Worm (Caenorhabditis elegans) whole organism, midembryonic: ENCODE data around the gene gtbp-1.

Source experiments
- T22C8.4 ChIP-seq: fragments of 200-800 bp; sonication (Bioruptor generic); IDR thresholded peaks from 2 replicates; pipeline ENCODE4 v1.3.6; 2022; ENCODE audit warnings: missing genetic modification characterization, missing compliant biosample characterization
- cog-1 ChIP-seq: sonication (generic microtip); optimal IDR thresholded peaks from 2 replicates; lab custom pipeline; 2016; ENCODE audit warnings: missing genetic modification characterization, missing compliant biosample characterization
- flt-1 ChIP-seq: fragments of 200-800 bp; sonication (Bioruptor generic); IDR thresholded peaks from 2 replicates; pipeline ENCODE4 v1.3.6; 2022; ENCODE audit warnings: missing genetic modification characterization, missing compliant biosample characterization
- klf-2 ChIP-seq: fragments of 200-800 bp; sonication (Bioruptor generic); conservative IDR thresholded peaks from 2 replicates; pipeline ENCODE4 v1.3.6; 2022; ENCODE audit warnings: missing genetic modification reagents, missing genetic modification characterization, missing compliant biosample characterization
- med-1 ChIP-seq: sonication (generic microtip); optimal IDR thresholded peaks from 2 replicates; lab custom pipeline; 2017; ENCODE audit warnings: missing genetic modification characterization, mild to moderate bottlenecking, missing compliant biosample characterization, antibody characterized with exemption, missing genetic modification reagents; ENCODE audit not compliant: insufficient read depth
- ref-1 ChIP-seq: fragments of 200-800 bp; sonication (Bioruptor generic); conservative IDR thresholded peaks from 2 replicates; pipeline ENCODE4 v1.3.6; 2022; ENCODE audit warnings: missing genetic modification reagents, missing genetic modification characterization, missing compliant biosample characterization
- tab-1 ChIP-seq: fragments of 200-800 bp; sonication (Bioruptor generic); IDR thresholded peaks from 2 replicates; pipeline ENCODE4 v1.3.6; 2022; ENCODE audit warnings: missing genetic modification characterization, missing compliant biosample characterization
- ztf-23 ChIP-seq: fragments of 200-800 bp; sonication (Bioruptor generic); IDR thresholded peaks from 2 replicates; pipeline ENCODE4 v1.3.6; 2022; ENCODE audit warnings: missing genetic modification reagents, missing genetic modification characterization, missing compliant biosample characterization
- ztf-29 ChIP-seq: fragments of 200-800 bp; sonication (Bioruptor generic); IDR thresholded peaks from 2 replicates; pipeline ENCODE4 v1.3.6; 2022; ENCODE audit warnings: missing genetic modification reagents, missing genetic modification characterization, missing compliant biosample characterization

gtbp-1 gene

ce11 chrIV:10157034-10157433 lies 28.3 kb upstream of the gtbp-1 start:
- no peak for TF ChIP-seq med-1 (GFP tag; lab: Kevin White, UChicago)
- no peak for TF ChIP-seq ref-1
- no peak for TF ChIP-seq cog-1
- TF ChIP-seq klf-2, result no peak
- no peak for TF ChIP-seq T22C8.4 (GFP tag; lab: Robert Waterston, UW)
- TF ChIP-seq ztf-23 (GFP tag; lab: Robert Waterston, UW), result no peak
- no peak for TF ChIP-seq ztf-29
- TF ChIP-seq flt-1 (GFP tag; lab: Robert Waterston, UW), result no peak
- TF ChIP-seq tab-1 (GFP tag; lab: Robert Waterston, UW), result no peak

- no peak for TF ChIP-seq cog-1
These were observed 26.7 kb upstream of the gtbp-1 start, which contains the start of gene ttr-54 for ce11 chrIV:10155475-10155874. Gene ttr-54, plus strand, starts transcription at chrIV:10155775.

DNA sequence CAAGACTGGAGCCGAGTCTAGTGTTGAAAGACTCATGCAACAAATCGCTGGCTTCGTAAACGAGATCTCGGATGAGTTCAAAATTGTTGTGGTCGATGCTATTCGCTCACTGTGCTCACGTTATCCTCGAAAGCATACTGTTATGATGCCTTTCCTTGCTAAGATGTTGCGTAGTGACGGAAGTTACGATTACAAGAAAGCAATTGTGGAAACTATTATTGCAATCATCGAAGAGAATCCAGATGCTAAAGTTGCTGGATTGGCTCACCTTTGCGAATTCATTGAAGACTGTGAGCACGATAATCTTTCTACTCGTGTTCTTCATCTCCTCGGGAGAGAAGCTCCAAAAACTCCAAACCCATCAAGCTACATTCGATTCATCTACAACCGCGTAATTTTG lies 24.7 kb upstream of the gtbp-1 start:
- TF ChIP-seq med-1 (GFP tag; lab: Kevin White, UChicago) (no peak), cog-1 (no peak), ztf-23 (GFP tag; lab: Robert Waterston, UW) (no peak), ztf-29 (no peak), tab-1 (GFP tag; lab: Robert Waterston, UW) (no peak), T22C8.4 (GFP tag; lab: Robert Waterston, UW) (no peak), klf-2 (no peak), flt-1 (GFP tag; lab: Robert Waterston, UW) (no peak), ref-1 (no peak)

ce11 chrIV:10151439-10151997 lies 22.8 kb upstream of the gtbp-1 start, which contains the start of gene copg-1:
Gene copg-1, plus strand, starts transcription at chrIV:10151947.
- no peak for TF ChIP-seq tab-1 (GFP tag; lab: Robert Waterston, UW)
- TF ChIP-seq klf-2, result no peak
- TF ChIP-seq T22C8.4 (GFP tag; lab: Robert Waterston, UW), result no peak
- TF ChIP-seq ztf-23 (GFP tag; lab: Robert Waterston, UW), result no peak
- TF ChIP-seq flt-1 (GFP tag; lab: Robert Waterston, UW), result no peak
- no peak for TF ChIP-seq cog-1
- no peak for TF ChIP-seq med-1 (GFP tag; lab: Kevin White, UChicago)
- TF ChIP-seq ztf-29, result no peak
- no peak for TF ChIP-seq ref-1

- TF ChIP-seq ref-1 (no peak), klf-2 (no peak), ztf-23 (GFP tag; lab: Robert Waterston, UW) (no peak), T22C8.4 (GFP tag; lab: Robert Waterston, UW) (no peak)
These were observed 21.8 kb upstream of the gtbp-1 start, which contains the start of gene tsp-12 for ce11 chrIV:10150552-10151004. Gene tsp-12, minus strand, starts transcription at chrIV:10150602.

DNA sequence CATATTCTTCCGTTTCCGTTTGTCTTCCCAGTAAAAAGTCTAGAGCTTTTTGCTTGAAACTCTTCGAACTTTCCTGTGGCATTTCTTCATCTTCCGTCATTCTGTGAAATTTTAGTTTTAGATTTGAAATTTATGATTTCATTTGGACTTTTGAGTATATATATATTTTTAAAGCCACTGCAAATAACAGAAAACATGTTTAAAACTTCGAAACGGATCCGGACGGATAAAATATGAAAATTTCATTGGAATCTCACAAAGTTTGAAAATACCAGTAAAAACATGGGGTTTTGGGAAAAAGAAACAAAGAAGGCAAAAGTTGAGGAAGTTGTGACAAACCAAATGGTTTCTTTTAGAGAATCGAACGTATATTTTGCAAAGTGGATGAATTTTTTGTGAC lies 20.2 kb upstream of the gtbp-1 start, which contains the start of gene pigs-1:
Gene pigs-1, minus strand, starts transcription at position 101 of the 400 bp plus-strand sequence.
- TF ChIP-seq tab-1 (GFP tag; lab: Robert Waterston, UW) (no peak), ztf-23 (GFP tag; lab: Robert Waterston, UW) (no peak)

DNA sequence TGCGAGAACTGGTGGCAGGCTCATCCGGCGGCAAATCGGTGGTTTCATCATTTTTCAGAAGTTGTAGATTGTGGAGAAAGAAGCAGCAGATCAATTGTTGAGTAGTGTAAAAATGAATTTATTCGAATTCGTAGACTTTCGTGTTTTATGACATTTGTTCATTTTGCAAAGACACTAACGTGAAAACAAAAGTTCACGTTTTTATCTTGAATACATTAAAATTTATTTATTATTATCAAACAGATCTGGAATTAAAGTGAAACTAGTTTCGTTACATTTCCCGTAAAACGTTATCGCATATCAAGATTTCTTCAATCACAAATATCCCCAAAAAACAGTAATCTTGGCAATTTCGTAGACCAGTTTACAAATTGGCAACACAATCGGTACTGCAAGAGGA lies 18.1 kb upstream of the gtbp-1 start, which contains the start of gene T14G10.8:
Gene T14G10.8, minus strand, starts transcription at position 101 of the 400 bp plus-strand sequence.
- TF ChIP-seq ref-1, result no peak
- no peak for TF ChIP-seq ztf-29
- TF ChIP-seq tab-1 (GFP tag; lab: Robert Waterston, UW), result no peak
- TF ChIP-seq cog-1, result no peak
- TF ChIP-seq flt-1 (GFP tag; lab: Robert Waterston, UW), result no peak
- TF ChIP-seq T22C8.4 (GFP tag; lab: Robert Waterston, UW), result no peak
- no peak for TF ChIP-seq med-1 (GFP tag; lab: Kevin White, UChicago)
- no peak for TF ChIP-seq ztf-23 (GFP tag; lab: Robert Waterston, UW)
- TF ChIP-seq klf-2, result no peak

DNA sequence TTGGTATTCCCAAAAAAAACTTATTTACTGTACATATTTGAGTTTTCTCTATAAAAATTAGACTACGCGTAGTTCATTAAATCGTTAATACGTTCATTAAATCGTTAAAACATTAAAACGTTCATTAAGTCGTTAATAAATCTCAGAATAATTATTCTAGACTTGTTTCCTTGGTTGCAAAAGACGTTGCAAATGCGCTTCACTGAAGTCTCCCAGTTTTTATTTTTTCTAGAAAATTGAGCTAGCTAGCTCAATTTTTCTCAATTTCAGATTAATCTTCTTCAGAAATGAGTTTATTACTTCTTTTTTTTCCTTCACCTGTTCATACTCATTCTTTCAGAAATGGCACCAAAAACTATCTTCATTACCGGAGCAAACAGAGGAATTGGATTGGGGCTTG lies 16.2 kb upstream of the gtbp-1 start:
- no peak for TF ChIP-seq ztf-23 (GFP tag; lab: Robert Waterston, UW)
- no peak for TF ChIP-seq flt-1 (GFP tag; lab: Robert Waterston, UW)

DNA sequence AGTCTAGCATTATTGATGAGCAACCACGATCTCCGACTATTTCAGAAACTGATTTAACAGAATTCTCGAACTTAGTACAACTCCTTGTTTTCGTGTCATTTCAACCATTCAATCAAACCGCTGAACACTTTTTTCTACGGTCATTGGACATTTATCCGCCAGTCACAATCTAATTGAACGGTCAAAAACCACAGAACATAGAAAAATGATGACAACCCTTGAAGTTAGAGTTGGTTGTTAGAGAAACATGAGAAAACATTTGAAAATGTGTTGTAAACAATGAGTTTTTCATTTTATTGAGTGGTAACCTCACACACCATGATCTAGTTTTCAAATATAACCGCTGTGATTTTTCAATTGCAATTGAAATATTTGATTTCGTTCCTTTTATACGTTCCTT lies 15.7 kb upstream of the gtbp-1 start:
- TF ChIP-seq T22C8.4 (GFP tag; lab: Robert Waterston, UW), result no peak
- no peak for TF ChIP-seq flt-1 (GFP tag; lab: Robert Waterston, UW)
- no peak for TF ChIP-seq ztf-29
- no peak for TF ChIP-seq cog-1
- no peak for TF ChIP-seq ztf-23 (GFP tag; lab: Robert Waterston, UW)
- TF ChIP-seq klf-2, result no peak
- no peak for TF ChIP-seq tab-1 (GFP tag; lab: Robert Waterston, UW)
- TF ChIP-seq ref-1, result no peak
- no peak for TF ChIP-seq med-1 (GFP tag; lab: Kevin White, UChicago)

- TF ChIP-seq cog-1, result no peak
- no peak for TF ChIP-seq ztf-29
- TF ChIP-seq ztf-23 (GFP tag; lab: Robert Waterston, UW), result no peak
These were observed 14.9 kb upstream of the gtbp-1 start, which contains the start of gene msp-38 for ce11 chrIV:10143640-10144039. Gene msp-38, minus strand, starts transcription at chrIV:10143740.

- no peak for TF ChIP-seq ztf-29
- no peak for TF ChIP-seq T22C8.4 (GFP tag; lab: Robert Waterston, UW)
- no peak for TF ChIP-seq tab-1 (GFP tag; lab: Robert Waterston, UW)
- TF ChIP-seq ref-1, result no peak
- TF ChIP-seq cog-1, result no peak
- TF ChIP-seq ztf-23 (GFP tag; lab: Robert Waterston, UW), result no peak
- TF ChIP-seq med-1 (GFP tag; lab: Kevin White, UChicago), result no peak
- TF ChIP-seq flt-1 (GFP tag; lab: Robert Waterston, UW), result no peak
- no peak for TF ChIP-seq klf-2
These were observed 13.3 kb upstream of the gtbp-1 start, which contains the start of the genes gst-2, gst-4 and dhs-12 for ce11 chrIV:10141930-10142505. Gene gst-2, minus strand, starts transcription at chrIV:10142061. Gene gst-4, plus strand, starts transcription at chrIV:10142225. Gene dhs-12, plus strand, starts transcription at chrIV:10142455.
